Worm (Caenorhabditis elegans) whole organism, young adult: ENCODE results near the gene trx-2.

ENCODE experiments used
- F57A8.1 ChIP-seq: fragments of 200-800 bp; sonication (Bioruptor generic); optimal IDR thresholded peaks from 2 replicates; lab custom pipeline; 2018; ENCODE audit warnings: mild to moderate bottlenecking, missing genetic modification characterization, moderate library complexity, missing compliant biosample characterization
- F57C9.4 ChIP-seq: sonication (generic microtip); optimal IDR thresholded peaks from 2 replicates; lab custom pipeline; 2017; ENCODE audit warnings: mild to moderate bottlenecking, missing genetic modification characterization, missing compliant biosample characterization
- akir-1 ChIP-seq: fragments of 200-800 bp; sonication (Bioruptor generic); optimal IDR thresholded peaks from 2 replicates; lab custom pipeline; 2018; ENCODE audit warnings: mild to moderate bottlenecking, missing genetic modification characterization, moderate library complexity, missing compliant biosample characterization
- atf-7 ChIP-seq: sonication (generic microtip); optimal IDR thresholded peaks from 2 replicates; lab custom pipeline; 2017; ENCODE audit warnings: mild to moderate bottlenecking, missing genetic modification characterization, missing compliant biosample characterization
- bed-2 ChIP-seq: fragments of 200-800 bp; sonication (Bioruptor generic); IDR thresholded peaks from 2 replicates; pipeline ENCODE4 v1.3.6; 2022; ENCODE audit warnings: missing genetic modification reagents, missing genetic modification characterization, missing compliant biosample characterization
- egl-18 ChIP-seq: fragments of 200-800 bp; sonication (Bioruptor generic); IDR thresholded peaks from 2 replicates; pipeline ENCODE4 v1.3.6; 2022; ENCODE audit warnings: missing genetic modification reagents, missing genetic modification characterization, missing compliant biosample characterization
- ekl-4 ChIP-seq: fragments of 200-800 bp; sonication (Bioruptor generic); IDR thresholded peaks from 2 replicates; pipeline ENCODE4 v1.3.6; 2022; ENCODE audit warnings: missing genetic modification reagents, missing genetic modification characterization, missing compliant biosample characterization
- madf-10 ChIP-seq: sonication (generic microtip); optimal IDR thresholded peaks from 2 replicates; lab custom pipeline; 2016; ENCODE audit warnings: mild to moderate bottlenecking, missing genetic modification characterization, missing compliant biosample characterization
- nfya-1 ChIP-seq: sonication (generic microtip); optimal IDR thresholded peaks from 2 replicates; lab custom pipeline; 2017; ENCODE audit warnings: antibody characterized with exemption, missing compliant biosample characterization, missing genetic modification characterization, borderline replicate concordance; ENCODE audit not compliant: insufficient read depth
- sea-2 ChIP-seq: fragments of 200-800 bp; sonication (Bioruptor generic); IDR thresholded peaks from 2 replicates; pipeline ENCODE4 v1.3.6; 2022; ENCODE audit warnings: missing genetic modification characterization, missing compliant biosample characterization
- unc-130 ChIP-seq: sonication (generic microtip); optimal IDR thresholded peaks from 2 replicates; lab custom pipeline; 2016; ENCODE audit warnings: missing genetic modification reagents, missing genetic modification characterization, missing compliant biosample characterization

ce11 chrV:10277579-10277978 is 36.9 kb upstream of the trx-2 start, which contains the start of gene lys-1:
- no peak for TF ChIP-seq F57A8.1 (GFP tag; lab: Kevin White, UChicago)
- TF ChIP-seq atf-7 (tag; lab: Kevin White, UChicago), result no peak
- TF ChIP-seq nfya-1, result no peak
- TF ChIP-seq sea-2 (GFP tag; lab: Robert Waterston, UW), result no peak
- no peak for TF ChIP-seq madf-10 (tag; lab: Kevin White, UChicago)
- TF ChIP-seq ekl-4 (GFP tag; lab: Robert Waterston, UW), result no peak
- TF ChIP-seq bed-2 (GFP tag; lab: Robert Waterston, UW), result no peak
- TF ChIP-seq akir-1 (GFP tag; lab: Kevin White, UChicago), result no peak
- TF ChIP-seq F57C9.4 (tag; lab: Kevin White, UChicago), result no peak
- TF ChIP-seq egl-18 (GFP tag; lab: Robert Waterston, UW), result no peak
- TF ChIP-seq unc-130, result no peak
